Worm (Caenorhabditis elegans) whole organism, L2 larva: ENCODE measurements around the gene nas-1.

ENCODE experiments used
- lin-13 ChIP-seq: fragments of 150-350 bp; optimal IDR thresholded peaks from 2 replicates; lab custom pipeline; 2014; ENCODE audit warnings: missing biosample characterization, missing genetic modification reagents, missing genetic modification characterization
- mab-5 ChIP-seq: fragments of 150-350 bp; optimal IDR thresholded peaks from 2 replicates; lab custom pipeline; 2014; ENCODE audit warnings: missing biosample characterization, missing genetic modification characterization
- nhr-11 ChIP-seq: fragments of 150-350 bp; optimal IDR thresholded peaks from 2 replicates; lab custom pipeline; 2014; ENCODE audit warnings: missing biosample characterization, missing genetic modification characterization
- nhr-237 ChIP-seq: fragments of 150-350 bp; optimal IDR thresholded peaks from 2 replicates; lab custom pipeline; 2014; ENCODE audit warnings: missing biosample characterization, missing genetic modification characterization
- nhr-77 ChIP-seq: fragments of 150-350 bp; optimal IDR thresholded peaks from 2 replicates; lab custom pipeline; 2014; ENCODE audit warnings: missing biosample characterization, missing genetic modification characterization
- ztf-11 ChIP-seq: sonication (generic microtip); optimal IDR thresholded peaks from 2 replicates; lab custom pipeline; 2017; ENCODE audit warnings: missing biosample characterization, missing genetic modification characterization

DNA sequence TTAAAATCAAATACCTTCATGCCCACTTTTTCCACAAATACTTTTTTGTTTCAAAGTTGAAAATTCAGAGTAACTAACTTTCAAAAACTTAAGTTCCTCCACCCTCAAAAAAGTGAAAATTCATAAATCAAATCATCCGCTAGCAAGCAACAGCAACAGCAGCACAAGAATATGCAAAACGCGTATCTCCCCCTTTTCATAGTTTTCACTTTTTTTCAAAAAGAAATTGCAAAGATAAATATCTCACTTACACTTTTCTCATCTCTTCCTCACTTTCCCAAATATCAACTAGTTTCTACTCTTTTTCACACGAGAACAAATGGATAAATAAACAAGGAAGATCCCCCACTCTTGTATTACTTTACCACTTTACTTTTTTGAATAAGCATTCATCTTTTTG, 23.9 kb upstream of the nas-1 start:
- TF ChIP-seq nhr-11 (tag; lab: Kevin White, UChicago) (no peak), mab-5 (tag; lab: Kevin White, UChicago) (no peak), ztf-11 (tag; lab: Kevin White, UChicago) (no peak), nhr-237 (tag; lab: Kevin White, UChicago) (no peak), lin-13 (no peak), nhr-77 (tag; lab: Kevin White, UChicago) (no peak)
